Worm (Caenorhabditis elegans): ENCODE data around the gene K02H11.9.

- TF ChIP-seq W03F9.2 (tag; optimal IDR thresholded peaks at IDR 0.05) (no peak), dao-5 (tag; optimal IDR thresholded peaks at IDR 0.05) (no peak)
Measured at ce11 chrV:1499140-1499539, 37.7 kb downstream of the K02H11.9 start, which contains the start of gene sru-27.

All from whole organism, L4/young adult.